Fruit fly (Drosophila melanogaster) Kc167 (cell line): ENCODE measurements around the gene CG32023.

Experiments
- Myc ChIP-seq: fragments of >200 bp; optimal IDR thresholded peaks from 2 replicates; lab custom pipeline; 2017; ENCODE audit warnings: missing external identifiers
- Sin3A ChIP-seq: fragments of >200 bp; optimal IDR thresholded peaks from 2 replicates; lab custom pipeline; 2018; ENCODE audit warnings: missing external identifiers
- h ChIP-seq: fragments of >200 bp; optimal IDR thresholded peaks from 3 replicates; lab custom pipeline; 2018; ENCODE audit warnings: missing external identifiers
- insv ChIP-seq: fragments of >200 bp; optimal IDR thresholded peaks from 3 replicates; lab custom pipeline; 2018; ENCODE audit warnings: missing external identifiers
- psq ChIP-seq: fragments of >200 bp; optimal IDR thresholded peaks from 2 replicates; lab custom pipeline; 2017; ENCODE audit warnings: missing external identifiers
- ttk ChIP-seq: sonication (Bioruptor generic); optimal IDR thresholded peaks from 2 replicates; lab custom pipeline; 2017; ENCODE audit warnings: missing external identifiers

Gene CG32023

DNA sequence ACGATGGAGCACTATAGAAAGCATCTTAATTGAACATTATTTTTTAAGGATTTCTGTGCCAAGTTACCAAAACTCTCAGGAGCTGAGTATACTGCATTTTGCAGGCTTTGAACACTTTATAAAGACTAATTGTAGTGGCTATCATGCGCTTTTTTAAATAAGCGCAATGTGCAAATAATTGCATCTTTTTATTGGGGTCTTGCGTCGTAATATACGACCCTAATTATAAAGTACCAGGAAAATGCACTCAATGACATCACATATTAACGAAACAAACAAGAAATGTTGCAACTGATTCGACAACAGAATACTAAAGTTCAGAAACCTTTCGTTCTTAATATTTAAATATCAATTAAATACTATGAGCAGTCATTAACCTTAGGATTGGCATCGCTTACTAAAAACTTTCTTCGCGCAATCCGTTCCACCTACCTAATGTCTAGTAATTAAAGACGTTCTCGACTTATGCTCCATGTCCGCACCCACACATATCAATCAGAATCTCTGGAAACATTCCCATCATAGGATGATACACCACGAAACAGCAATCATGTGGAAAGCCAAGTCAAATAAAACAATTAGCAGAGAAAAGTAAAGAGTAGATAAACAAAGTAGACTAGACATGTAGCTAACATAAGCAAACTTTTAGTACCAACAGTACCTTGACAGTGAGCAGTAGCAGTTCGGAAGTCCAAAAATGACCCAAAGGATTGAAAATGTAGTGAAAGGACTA is at the start of gene CG32023, which contains the start of gene CG34427:
CG32023 (minus strand) TSS at position 101 of the 733 bp plus-strand sequence.
CG34427 (plus strand) TSS at position 683 of the 733 bp plus-strand sequence.
- TF ChIP-seq insv (lab: Kevin White, UChicago) (no peak), Sin3A (no peak), h (no peak), Myc (lab: Kevin White, UChicago) (no peak), psq (lab: Kevin White, UChicago) (no peak)

DNA sequence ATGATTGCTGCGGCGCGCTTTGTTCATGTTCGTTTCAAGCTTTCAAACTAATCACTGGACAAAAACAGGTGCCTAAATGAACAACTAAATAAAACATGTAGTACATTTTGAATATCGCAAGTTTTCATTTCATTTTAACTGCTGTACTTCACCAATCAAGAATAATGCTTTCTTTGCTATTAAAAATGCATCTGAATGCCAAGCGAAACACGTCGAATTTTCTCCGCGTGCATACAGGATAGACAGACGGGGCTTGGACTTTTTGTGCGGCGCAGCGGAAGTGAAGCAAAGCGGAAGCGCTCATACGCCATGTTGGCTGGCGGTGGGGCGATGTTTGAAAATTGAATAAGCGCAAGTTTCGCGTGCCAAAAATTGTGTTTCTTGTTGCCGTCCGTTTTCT is 49.4 kb upstream of the CG32023 start:
- TF ChIP-seq Sin3A (no peak), h (no peak), ttk (lab: Kevin White, UChicago) (no peak), psq (lab: Kevin White, UChicago) (no peak), Myc (lab: Kevin White, UChicago) (no peak), insv (lab: Kevin White, UChicago) (no peak)

DNA sequence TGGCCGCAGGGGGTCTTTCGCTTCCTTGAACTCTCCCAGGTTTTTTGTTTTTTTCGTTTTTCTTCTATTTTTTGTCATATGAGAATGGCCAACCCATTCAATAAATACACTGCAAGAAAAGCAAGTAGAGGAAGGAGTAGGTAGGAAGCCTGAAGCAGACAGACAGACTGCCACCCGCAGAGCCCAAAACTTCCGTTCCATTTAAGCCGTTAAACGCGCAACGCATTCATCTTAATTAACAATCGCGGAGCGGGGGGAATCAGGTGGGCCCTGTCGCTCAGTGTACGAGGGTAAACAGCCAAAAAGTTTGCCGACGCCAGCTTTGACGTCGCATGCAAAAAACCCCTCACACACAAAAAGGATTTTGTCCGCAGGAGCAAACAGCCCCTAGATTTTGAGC is 48.9 kb upstream of the CG32023 start:
- TF ChIP-seq Myc (lab: Kevin White, UChicago), result no peak
- TF ChIP-seq psq (lab: Kevin White, UChicago), result no peak
- no peak for TF ChIP-seq ttk (lab: Kevin White, UChicago)
- no peak for TF ChIP-seq Sin3A
- TF ChIP-seq h, result no peak
- no peak for TF ChIP-seq insv (lab: Kevin White, UChicago)

DNA sequence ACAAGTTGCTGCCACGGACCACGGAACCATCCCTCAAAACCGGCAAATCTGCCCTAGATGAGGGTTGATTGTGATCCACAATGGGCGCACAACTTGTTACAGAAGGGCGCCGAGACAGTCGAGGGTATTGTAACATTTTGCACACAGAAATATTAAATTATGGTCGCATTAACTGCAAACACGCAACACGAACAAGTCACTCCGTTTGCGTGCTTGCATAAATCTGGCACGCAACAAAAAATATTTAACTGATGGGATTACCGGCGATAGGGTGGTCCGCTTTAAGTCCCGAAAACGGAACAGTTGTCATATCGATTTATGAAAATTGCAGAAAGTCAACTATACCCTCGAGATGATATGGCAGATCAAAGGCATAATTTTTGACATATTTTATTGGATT is 48.0 kb upstream of the CG32023 start:
- TF ChIP-seq ttk (lab: Kevin White, UChicago) (no peak), psq (lab: Kevin White, UChicago) (no peak), Myc (lab: Kevin White, UChicago) (no peak), h (no peak), insv (lab: Kevin White, UChicago) (no peak), Sin3A (no peak)

DNA sequence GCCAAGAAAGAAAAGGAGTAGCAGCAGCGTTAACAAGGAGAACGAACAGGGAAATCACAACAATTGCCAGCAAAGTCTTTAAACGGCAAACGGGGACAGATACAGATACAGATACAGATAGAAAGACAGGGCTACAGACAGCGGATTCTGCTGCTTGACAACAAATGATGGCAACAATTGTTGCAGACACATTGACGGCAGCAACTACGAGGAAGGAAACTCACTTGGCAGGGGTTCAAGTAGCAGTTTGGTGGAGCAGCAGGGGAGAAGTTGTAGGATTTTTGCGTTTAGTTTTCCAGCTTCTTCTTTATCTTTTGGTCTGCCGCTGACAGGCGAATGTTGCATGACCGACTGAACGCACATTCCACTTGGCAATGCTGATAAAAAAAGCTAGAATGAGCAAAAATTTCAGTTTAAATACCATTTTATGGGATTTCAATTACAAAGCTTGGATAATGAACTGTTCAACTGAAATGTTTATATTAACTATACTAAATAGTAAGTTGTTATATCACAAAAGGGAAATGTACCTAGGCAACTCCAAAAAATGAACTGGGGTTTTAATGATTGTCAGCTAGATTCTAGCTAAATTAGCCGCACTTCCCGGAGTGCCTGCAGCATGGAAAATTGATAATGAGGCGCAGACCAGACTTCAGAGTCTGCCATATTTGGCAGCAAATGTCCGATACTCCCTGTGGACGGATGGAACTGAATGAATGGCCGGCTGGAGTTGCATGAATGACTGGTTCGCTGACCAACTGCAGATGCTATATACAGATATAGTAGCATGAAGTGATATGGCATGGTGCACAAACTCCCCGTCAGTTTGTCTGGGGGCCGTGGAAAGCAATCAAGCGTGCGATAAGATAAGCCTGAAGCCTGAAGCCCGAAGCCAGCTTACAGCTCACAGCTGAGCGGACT is 47.1 kb upstream of the CG32023 start:
- TF ChIP-seq h (no peak), insv (lab: Kevin White, UChicago) (no peak), Myc (lab: Kevin White, UChicago) (no peak), ttk (lab: Kevin White, UChicago) (no peak), psq (lab: Kevin White, UChicago) (no peak), Sin3A (no peak)

DNA sequence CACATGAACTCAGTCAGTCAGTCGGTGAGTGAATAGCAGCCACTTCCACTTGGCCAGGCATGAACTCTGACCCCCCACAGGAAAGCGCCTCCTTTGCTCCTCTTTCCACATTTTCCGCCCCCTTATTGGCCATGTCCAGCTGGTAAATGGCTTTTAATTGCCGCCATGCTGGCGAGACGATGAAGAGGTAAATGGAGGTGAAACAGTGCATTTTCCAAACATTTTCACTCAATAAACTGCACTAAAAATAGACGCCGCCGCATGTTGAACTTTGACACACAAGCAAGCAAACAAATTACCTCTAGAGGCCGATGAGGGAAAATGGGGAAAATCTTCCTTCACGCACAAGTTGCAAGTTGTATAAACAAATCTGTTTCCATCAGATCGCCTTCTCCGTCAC is 45.8 kb upstream of the CG32023 start:
- TF ChIP-seq Myc (lab: Kevin White, UChicago) (no peak), insv (lab: Kevin White, UChicago) (no peak), psq (lab: Kevin White, UChicago) (no peak), ttk (lab: Kevin White, UChicago) (no peak), Sin3A (no peak), h (no peak)

DNA sequence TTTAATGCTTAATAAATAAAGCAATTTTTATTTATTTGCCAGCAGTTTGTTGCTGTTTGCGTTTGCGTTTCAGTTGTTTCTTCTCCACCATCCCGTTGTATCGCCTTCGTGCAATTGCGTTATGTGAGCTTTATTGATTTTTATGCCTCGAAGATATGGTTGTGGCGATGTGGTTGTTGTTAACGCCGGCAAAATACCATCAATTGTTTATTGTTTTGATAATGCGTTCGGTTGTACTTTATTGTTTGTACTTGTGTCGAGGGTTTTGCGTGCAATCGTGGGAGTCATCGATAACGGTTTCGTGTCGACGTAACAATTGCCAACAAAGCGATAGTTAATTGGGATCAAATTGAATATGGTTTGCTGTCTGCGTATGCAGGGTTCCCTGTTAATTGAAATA is 38.4 kb upstream of the CG32023 start:
- TF ChIP-seq insv (lab: Kevin White, UChicago), result no peak
- TF ChIP-seq Sin3A, result no peak
- no peak for TF ChIP-seq psq (lab: Kevin White, UChicago)
- TF ChIP-seq Myc (lab: Kevin White, UChicago), result no peak

DNA sequence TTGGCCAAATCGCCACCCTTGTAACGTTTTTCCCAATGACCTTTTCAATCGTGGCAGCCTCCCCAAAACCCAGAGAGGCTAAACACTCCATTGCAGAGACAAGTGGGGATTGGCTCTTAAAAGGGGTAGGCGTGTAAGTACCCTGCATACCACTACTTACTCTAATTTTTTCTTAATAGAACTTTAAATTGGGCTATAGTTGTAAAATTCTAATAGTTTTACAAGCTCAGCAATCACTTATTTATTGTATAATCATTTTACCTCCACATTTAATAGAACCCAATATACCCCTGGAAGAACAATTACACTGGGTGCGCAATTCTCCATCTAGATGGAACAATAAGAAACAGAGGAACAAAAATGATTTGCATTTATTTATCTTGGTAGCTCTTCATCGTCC is 37.8 kb upstream of the CG32023 start:
- TF ChIP-seq psq (lab: Kevin White, UChicago), result no peak
- TF ChIP-seq insv (lab: Kevin White, UChicago), result no peak
- TF ChIP-seq ttk (lab: Kevin White, UChicago), result no peak
- no peak for TF ChIP-seq h
- no peak for TF ChIP-seq Myc (lab: Kevin White, UChicago)
- no peak for TF ChIP-seq Sin3A

DNA sequence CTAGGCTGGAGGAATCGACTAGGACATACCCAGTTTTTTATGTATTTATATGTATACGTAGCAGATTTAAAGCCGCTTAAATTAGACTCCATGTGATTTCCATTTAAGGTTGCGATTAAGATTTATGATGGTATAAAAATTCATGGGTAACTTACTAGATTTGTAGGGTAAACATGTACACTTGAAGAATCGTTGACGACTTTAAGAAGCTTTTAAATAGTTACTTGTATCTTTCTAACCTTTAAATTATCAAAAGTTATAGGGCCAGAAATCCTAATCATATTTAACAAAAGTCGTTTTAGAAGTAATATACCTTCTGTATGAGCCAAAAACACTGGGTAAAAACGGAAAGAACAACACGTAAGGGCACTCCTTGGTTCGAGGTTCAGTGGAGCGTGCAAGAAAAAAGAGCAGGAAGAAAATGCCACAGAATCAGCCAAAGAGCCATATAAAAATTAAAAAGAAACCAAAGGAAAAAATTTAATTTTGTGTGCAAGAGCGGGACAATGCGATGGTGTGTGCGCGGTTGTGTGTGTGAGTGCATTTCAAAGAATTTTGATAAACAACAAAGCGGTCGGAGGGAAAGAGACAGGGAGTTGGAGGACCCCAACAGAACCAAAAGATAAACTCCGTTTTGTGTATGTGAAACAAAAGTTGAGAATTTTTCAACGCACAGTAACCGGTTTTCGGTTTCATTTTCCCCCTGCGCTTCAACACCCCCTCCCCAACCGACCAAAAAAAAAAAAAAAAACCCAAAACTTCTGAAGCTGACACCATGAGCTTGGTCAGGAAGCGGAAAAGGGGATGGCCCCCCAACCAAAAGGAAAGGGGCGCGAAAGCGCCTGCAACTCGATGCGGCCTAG is 35.8 kb upstream of the CG32023 start:
- TF ChIP-seq insv (lab: Kevin White, UChicago) (no peak), Myc (lab: Kevin White, UChicago) (no peak), Sin3A (no peak), ttk (lab: Kevin White, UChicago) (no peak), psq (lab: Kevin White, UChicago) (no peak), h (no peak)

DNA sequence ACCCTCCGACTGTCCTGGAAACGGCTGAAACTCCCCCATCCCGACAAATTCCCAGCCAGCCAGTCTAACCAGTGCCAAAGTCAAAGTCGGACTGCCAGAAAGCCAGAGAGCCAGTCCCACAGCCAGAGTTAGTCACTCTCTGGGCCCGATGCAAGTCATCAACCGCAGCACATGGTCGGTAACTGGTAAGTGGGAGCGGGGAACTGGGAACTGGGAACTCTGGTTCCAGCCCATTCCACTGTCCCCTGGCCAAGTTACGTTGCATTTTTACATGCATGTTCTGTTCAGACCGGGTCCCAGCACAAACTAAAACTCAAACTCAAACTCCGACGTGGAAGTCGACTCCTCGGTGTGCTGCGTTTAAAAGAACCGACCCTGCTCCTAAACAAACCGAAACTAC is 35.1 kb upstream of the CG32023 start:
- TF ChIP-seq Sin3A, result no peak
- TF ChIP-seq ttk (lab: Kevin White, UChicago), result no peak
- TF ChIP-seq h, result no peak
- TF ChIP-seq insv (lab: Kevin White, UChicago), result no peak
- TF ChIP-seq Myc (lab: Kevin White, UChicago), result no peak
- TF ChIP-seq psq (lab: Kevin White, UChicago), result no peak

DNA sequence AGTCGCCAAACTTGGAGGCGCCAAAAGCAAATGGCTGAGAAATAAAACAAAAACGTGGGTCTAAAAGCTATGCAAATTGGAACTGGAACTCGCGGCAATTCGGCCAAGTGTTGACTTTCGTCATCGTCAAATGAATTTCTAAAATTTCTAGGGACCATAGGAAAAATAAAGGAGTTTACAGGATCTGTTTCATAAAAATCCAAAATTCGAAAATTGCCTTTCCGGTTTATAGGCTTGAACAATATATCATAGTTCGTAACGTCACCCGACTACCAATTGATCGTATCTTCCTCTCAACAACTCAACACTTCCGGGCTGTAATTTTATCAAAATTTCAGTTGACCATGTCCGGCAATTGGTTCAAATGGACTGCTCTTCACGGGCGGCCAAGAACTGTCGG is 32.2 kb upstream of the CG32023 start, which contains the start of gene CG32026:
CG32026 (plus strand) TSS at position 301 of the 400 bp plus-strand sequence.
- TF ChIP-seq insv (lab: Kevin White, UChicago) (no peak), psq (lab: Kevin White, UChicago) (no peak), Sin3A (no peak), ttk (lab: Kevin White, UChicago) (no peak), h (no peak), Myc (lab: Kevin White, UChicago) (no peak)
